Worm (Caenorhabditis elegans) whole organism, L1 larva: ENCODE data around the gene acc-1.

Experiments used
- C04F5.9 ChIP-seq: sonication (generic microtip); optimal IDR thresholded peaks from 2 replicates; lab custom pipeline; 2016; ENCODE audit warnings: missing genetic modification characterization, missing compliant biosample characterization
- Y116A8C.19 ChIP-seq: sonication (generic microtip); optimal IDR thresholded peaks from 2 replicates; lab custom pipeline; 2016; ENCODE audit warnings: missing compliant biosample characterization, missing genetic modification characterization, borderline replicate concordance
- aha-1 ChIP-seq: fragments of 150-350 bp; optimal IDR thresholded peaks from 2 replicates; lab custom pipeline; 2014; ENCODE audit warnings: missing biosample characterization, missing genetic modification characterization
- alr-1 ChIP-seq: fragments of 200-800 bp; sonication (Bioruptor generic); optimal IDR thresholded peaks from 2 replicates; lab custom pipeline; 2018; ENCODE audit warnings: borderline replicate concordance, mild to moderate bottlenecking, missing genetic modification characterization, missing compliant biosample characterization
- aly-2 ChIP-seq: fragments of 150-350 bp; optimal IDR thresholded peaks from 2 replicates; lab custom pipeline; 2014; ENCODE audit warnings: missing biosample characterization, missing genetic modification characterization
- blmp-1 ChIP-seq: fragments of 150-350 bp; optimal IDR thresholded peaks from 2 replicates; lab custom pipeline; 2014; ENCODE audit warnings: missing biosample characterization, missing genetic modification characterization
- ceh-8 ChIP-seq: fragments of 200-800 bp; sonication (Bioruptor generic); optimal IDR thresholded peaks from 2 replicates; lab custom pipeline; 2018; ENCODE audit warnings: mild to moderate bottlenecking, missing genetic modification characterization, moderate library complexity, missing compliant biosample characterization
- ceh-82 ChIP-seq, 3 experiments: fragments of 150-350 bp in 1 of 3; sonication (generic microtip) in 2 of 3; optimal IDR thresholded peaks; 2 replicates each; lab custom pipeline; 2014 to 2017; ENCODE audit warnings: missing biosample characterization in 3 of 3, missing genetic modification characterization in 3 of 3
- efl-1 ChIP-seq, 4 experiments: fragments of 150-350 bp; optimal IDR thresholded peaks in 3 of 4; peaks in 1 of 4; 1 replicate in 1 of 4; 2 replicates in 3 of 4; lab custom pipeline; 2014; ENCODE audit warnings: missing biosample characterization in 2 of 4, missing genetic modification characterization in 2 of 4, missing genetic modification reagents in 2 of 4
- elt-3 ChIP-seq, 6 experiments: fragments of 150-350 bp in 1 of 6; sonication (generic microtip); optimal IDR thresholded peaks; 2 replicates each; lab custom pipeline; 2017 to 2018; ENCODE audit warnings: missing biosample characterization in 6 of 6, missing genetic modification characterization in 6 of 6, inconsistent platforms in 1 of 6
- fkh-10 ChIP-seq: sonication (generic microtip); optimal IDR thresholded peaks from 2 replicates; lab custom pipeline; 2017; ENCODE audit warnings: missing biosample characterization, missing genetic modification reagents, missing genetic modification characterization
- fos-1 ChIP-seq: fragments of 150-350 bp; optimal IDR thresholded peaks from 2 replicates; lab custom pipeline; 2014; ENCODE audit warnings: missing biosample characterization, missing genetic modification characterization
- grh-1 ChIP-seq: fragments of 200-800 bp; sonication (Bioruptor generic); IDR thresholded peaks from 2 replicates; pipeline ENCODE4 v1.3.6; 2022; ENCODE audit warnings: missing genetic modification reagents, missing genetic modification characterization, missing compliant biosample characterization
- hlh-4 ChIP-seq: sonication (generic microtip); optimal IDR thresholded peaks from 2 replicates; lab custom pipeline; 2016; ENCODE audit warnings: mild to moderate bottlenecking, missing genetic modification characterization, missing compliant biosample characterization
- isw-1 ChIP-seq: fragments of 200-800 bp; sonication (Bioruptor generic); IDR thresholded peaks from 2 replicates; pipeline ENCODE4 v1.3.6; 2022; ENCODE audit warnings: missing genetic modification characterization, missing compliant biosample characterization
- lin-14 ChIP-seq: fragments of 200-800 bp; sonication (Bioruptor generic); optimal IDR thresholded peaks from 2 replicates; lab custom pipeline; 2018; ENCODE audit warnings: mild to moderate bottlenecking, missing genetic modification characterization, moderate library complexity, missing compliant biosample characterization
- lin-35 ChIP-seq, 2 experiments: fragments of 150-350 bp; optimal IDR thresholded peaks; 2 replicates each; lab custom pipeline; 2014; ENCODE audit warnings: missing biosample characterization in 2 of 2, missing genetic modification characterization in 2 of 2, missing genetic modification reagents in 2 of 2
- lsy-2 ChIP-seq, 2 experiments: fragments of 150-350 bp; optimal IDR thresholded peaks; 2 replicates each; lab custom pipeline; 2014; ENCODE audit warnings: missing biosample characterization in 2 of 2, missing genetic modification characterization in 2 of 2
- mdl-1 ChIP-seq, 2 experiments: fragments of 150-350 bp; optimal IDR thresholded peaks; 2 replicates each; lab custom pipeline; 2014 to 2017; ENCODE audit warnings: missing biosample characterization in 2 of 2, missing genetic modification characterization in 2 of 2, inconsistent platforms in 1 of 2
- nhr-11 ChIP-seq: fragments of 150-350 bp; optimal IDR thresholded peaks from 2 replicates; lab custom pipeline; 2014; ENCODE audit warnings: missing biosample characterization, missing genetic modification characterization
- nhr-12 ChIP-seq: sonication (generic microtip); optimal IDR thresholded peaks from 2 replicates; lab custom pipeline; 2017; ENCODE audit warnings: missing biosample characterization, missing genetic modification characterization
- nhr-237 ChIP-seq: fragments of 150-350 bp; optimal IDR thresholded peaks from 2 replicates; lab custom pipeline; 2014; ENCODE audit warnings: missing biosample characterization, missing genetic modification characterization
- nhr-47 ChIP-seq: sonication (generic microtip); optimal IDR thresholded peaks from 2 replicates; lab custom pipeline; 2016; ENCODE audit warnings: mild to moderate bottlenecking, missing genetic modification characterization, moderate library complexity, missing compliant biosample characterization
- nhr-76 ChIP-seq: sonication (generic microtip); optimal IDR thresholded peaks from 2 replicates; lab custom pipeline; 2017; ENCODE audit warnings: missing biosample characterization, missing genetic modification characterization
- nhr-77 ChIP-seq: fragments of 150-350 bp; optimal IDR thresholded peaks from 2 replicates; lab custom pipeline; 2014; ENCODE audit warnings: missing biosample characterization, missing genetic modification characterization
- nhr-90 ChIP-seq: sonication (generic microtip); optimal IDR thresholded peaks from 2 replicates; lab custom pipeline; 2016; ENCODE audit warnings: mild to moderate bottlenecking, missing genetic modification characterization, missing compliant biosample characterization; ENCODE audit not compliant: poor library complexity
- rnt-1 ChIP-seq: sonication (generic microtip); optimal IDR thresholded peaks from 2 replicates; lab custom pipeline; 2016; ENCODE audit warnings: mild to moderate bottlenecking, missing genetic modification characterization, moderate library complexity, missing compliant biosample characterization
- skn-1 ChIP-seq: fragments of 150-350 bp; optimal IDR thresholded peaks from 2 replicates; lab custom pipeline; 2014; ENCODE audit warnings: missing biosample characterization, missing genetic modification characterization
- snpc-4 ChIP-seq: fragments of 150-350 bp; optimal IDR thresholded peaks from 2 replicates; lab custom pipeline; 2014; ENCODE audit warnings: missing biosample characterization, missing genetic modification characterization
- snu-23 ChIP-seq: sonication (generic microtip); optimal IDR thresholded peaks from 2 replicates; lab custom pipeline; 2016; ENCODE audit warnings: missing genetic modification characterization, missing compliant biosample characterization
- sox-4 ChIP-seq: sonication (generic microtip); optimal IDR thresholded peaks from 2 replicates; lab custom pipeline; 2016; ENCODE audit warnings: missing genetic modification characterization, missing compliant biosample characterization
- unc-62 ChIP-seq: fragments of 150-350 bp; optimal IDR thresholded peaks from 2 replicates; lab custom pipeline; 2014; ENCODE audit warnings: missing biosample characterization, missing genetic modification reagents, missing genetic modification characterization
- unc-86 ChIP-seq: sonication (generic microtip); optimal IDR thresholded peaks from 2 replicates; lab custom pipeline; 2016; ENCODE audit warnings: missing genetic modification characterization, missing compliant biosample characterization
- zag-1 ChIP-seq: fragments of 150-350 bp; optimal IDR thresholded peaks from 2 replicates; lab custom pipeline; 2014; ENCODE audit warnings: missing biosample characterization, missing genetic modification characterization
- zip-4 ChIP-seq: fragments of 200-800 bp; sonication (Bioruptor generic); optimal IDR thresholded peaks from 2 replicates; lab custom pipeline; 2018; ENCODE audit warnings: mild to moderate bottlenecking, missing genetic modification characterization, moderate library complexity, missing compliant biosample characterization
- ztf-11 ChIP-seq, 2 experiments: sonication (generic microtip); optimal IDR thresholded peaks; 2 replicates each; lab custom pipeline; 2016 to 2017; ENCODE audit warnings: missing genetic modification characterization in 2 of 2, missing biosample characterization in 1 of 2, missing compliant biosample characterization in 1 of 2

acc-1 gene

DNA sequence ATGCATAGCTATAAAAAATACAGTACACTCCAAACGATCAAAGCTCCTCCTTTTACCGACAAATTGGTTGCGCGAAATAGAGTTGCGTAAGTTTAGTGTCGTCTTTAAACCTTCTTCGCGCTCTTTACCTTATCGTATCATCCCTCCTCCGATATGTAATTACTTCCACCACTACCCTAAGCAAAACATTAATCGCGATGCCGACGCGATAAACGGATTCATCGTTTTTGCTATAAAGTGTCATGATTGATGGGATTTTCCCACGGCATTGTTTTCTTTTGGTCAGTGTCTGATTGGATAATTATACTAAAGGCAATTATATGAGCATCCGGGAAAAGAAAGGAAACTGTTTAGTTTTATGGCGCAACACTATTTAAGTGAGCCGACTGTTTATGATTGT is 39.0 kb upstream of the acc-1 start:
- TF ChIP-seq blmp-1 (peak; percentile 14), nhr-77 (no peak), lin-14 (GFP tag; lab: Kevin White, UChicago) (peak; percentile 6), efl-1 (optimal IDR thresholded peaks at IDR 0.05; lab: Kevin White, UChicago) (no peak), efl-1 (GFP tag; optimal IDR thresholded peaks at IDR 0.05 in 1 of 2; lab: Kevin White, UChicago) (no peak), rnt-1 (tag; lab: Kevin White, UChicago) (peak; percentile 20), ceh-8 (no peak), mdl-1 (tag; optimal IDR thresholded peaks at IDR 0.05; lab: Kevin White, UChicago) (no peak)

ce11 chrIV:9622272-9622671 is 35.6 kb upstream of the acc-1 start, which contains the start of gene W09C2.7:
Gene W09C2.7 (minus strand): TSS chrIV:9622372.
- TF ChIP-seq blmp-1, result no peak
- TF ChIP-seq zag-1 (tag; lab: Kevin White, UChicago), result no peak
- TF ChIP-seq ztf-11 (tag; optimal IDR thresholded peaks at IDR 0.05; lab: Kevin White, UChicago), result no peak
- no peak for TF ChIP-seq snu-23 (GFP tag; lab: Kevin White, UChicago)
- no peak for TF ChIP-seq unc-86 (tag; lab: Kevin White, UChicago)
- no peak for TF ChIP-seq C04F5.9 (tag; lab: Kevin White, UChicago)
- no peak for TF ChIP-seq lsy-2 (tag; optimal IDR thresholded peaks at IDR 0.05; lab: Kevin White, UChicago)
- TF ChIP-seq hlh-4, result no peak
- TF ChIP-seq Y116A8C.19 (tag; lab: Kevin White, UChicago), result no peak

- no peak for TF ChIP-seq snpc-4 (tag; lab: Kevin White, UChicago)
- TF ChIP-seq lsy-2 (tag; optimal IDR thresholded peaks at IDR 0.05; lab: Kevin White, UChicago), result no peak
- TF ChIP-seq alr-1, result no peak
- no peak for TF ChIP-seq nhr-47
- TF ChIP-seq nhr-90 (tag; lab: Kevin White, UChicago), result no peak
- no peak for TF ChIP-seq nhr-12
Measured at ce11 chrIV:9623269-9623668, 34.6 kb upstream of the acc-1 start, which contains the start of gene W09C2.9. Gene W09C2.9 (minus strand): TSS chrIV:9623369.

DNA sequence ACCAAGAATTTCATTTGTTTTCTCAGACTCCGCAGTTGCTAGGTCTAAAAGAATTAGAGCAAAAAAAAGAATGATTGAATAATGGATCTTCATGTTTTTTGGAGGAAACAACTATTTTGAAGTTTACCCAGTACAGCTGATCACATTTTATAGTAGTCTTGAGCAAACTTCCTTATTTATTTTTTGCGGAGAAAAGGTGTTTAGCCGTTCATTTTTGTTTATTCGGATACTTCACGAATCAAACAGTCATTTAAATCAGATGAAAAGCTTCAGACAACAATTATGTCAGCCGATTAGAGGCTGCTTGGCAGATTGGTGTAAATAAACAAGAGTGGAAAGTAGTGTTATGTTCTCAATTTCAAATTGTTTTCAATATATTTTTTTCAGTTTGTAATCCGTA is 33.6 kb upstream of the acc-1 start, which contains the start of gene W09C2.8:
Gene W09C2.8 (minus strand): TSS at position 101 of the 400 bp plus-strand sequence.
- TF ChIP-seq sox-4 (tag; lab: Kevin White, UChicago) (no peak), efl-1 (optimal IDR thresholded peaks at IDR 0.05; lab: Kevin White, UChicago) (no peak), efl-1 (GFP tag; optimal IDR thresholded peaks at IDR 0.05 in 1 of 2; lab: Kevin White, UChicago) (peak in 1 of 2 experiments; percentile 83)
- TF ChIP-seq, all 84 proteins: peak for 1

ce11 chrIV:9624977-9625376 is 32.9 kb upstream of the acc-1 start, which contains the start of gene W09C2.10:
Gene W09C2.10 (minus strand): TSS chrIV:9625077.
- TF ChIP-seq fkh-10 (GFP tag; lab: Kevin White, UChicago), result no peak
- no peak for TF ChIP-seq grh-1
- no peak for TF ChIP-seq zip-4 (GFP tag; lab: Kevin White, UChicago)
- TF ChIP-seq elt-3 (tag; optimal IDR thresholded peaks at IDR 0.05; lab: Kevin White, UChicago), result no peak
- no peak for TF ChIP-seq unc-86 (tag; lab: Kevin White, UChicago)
- TF ChIP-seq lin-35 (GFP tag; optimal IDR thresholded peaks at IDR 0.05; lab: Kevin White, UChicago), result no peak
- no peak for TF ChIP-seq unc-62 (GFP tag; lab: Kevin White, UChicago)
- no peak for TF ChIP-seq isw-1 (GFP tag; lab: Robert Waterston, UW)
- no peak for TF ChIP-seq aha-1
- TF ChIP-seq nhr-76 (tag; lab: Kevin White, UChicago), result no peak
- no peak for TF ChIP-seq nhr-47
- TF ChIP-seq nhr-11 (tag; lab: Kevin White, UChicago), result no peak
- TF ChIP-seq aly-2 (tag; lab: Kevin White, UChicago), result no peak
- TF ChIP-seq skn-1, result no peak
- no peak for TF ChIP-seq nhr-237 (tag; lab: Kevin White, UChicago)
- TF ChIP-seq fos-1 (tag; lab: Kevin White, UChicago), result no peak
- no peak for TF ChIP-seq ceh-82 (tag; optimal IDR thresholded peaks at IDR 0.05; lab: Kevin White, UChicago)
